Worm (Caenorhabditis elegans) whole organism, late embryonic: Measurements from ENCODE around the gene F29C4.4.

Experiments used
- K02D7.2 ChIP-seq: sonication (generic microtip); optimal IDR thresholded peaks from 2 replicates; lab custom pipeline; 2017; ENCODE audit warnings: mild to moderate bottlenecking, missing genetic modification characterization, missing compliant biosample characterization
- ceh-34 ChIP-seq: sonication (generic microtip); optimal IDR thresholded peaks from 2 replicates; lab custom pipeline; 2016; ENCODE audit warnings: mild to moderate bottlenecking, missing genetic modification characterization, missing compliant biosample characterization
- dve-1 ChIP-seq: sonication (generic microtip); optimal IDR thresholded peaks from 2 replicates; lab custom pipeline; 2017; ENCODE audit warnings: antibody characterized with exemption, mild to moderate bottlenecking, missing genetic modification characterization, missing compliant biosample characterization
- ets-4 ChIP-seq: sonication (generic microtip); optimal IDR thresholded peaks from 2 replicates; lab custom pipeline; 2016; ENCODE audit warnings: missing genetic modification characterization, missing compliant biosample characterization
- nfya-1 ChIP-seq: sonication (generic microtip); optimal IDR thresholded peaks from 2 replicates; lab custom pipeline; 2017; ENCODE audit warnings: missing genetic modification characterization, mild to moderate bottlenecking, missing compliant biosample characterization, antibody characterized with exemption, moderate library complexity
- pha-2 ChIP-seq: sonication (generic microtip); optimal IDR thresholded peaks from 2 replicates; lab custom pipeline; 2017; ENCODE audit warnings: mild to moderate bottlenecking, missing genetic modification characterization, missing compliant biosample characterization
- pqm-1 ChIP-seq: sonication (generic microtip); optimal IDR thresholded peaks from 2 replicates; lab custom pipeline; 2016; ENCODE audit warnings: missing genetic modification characterization, missing compliant biosample characterization

ce11 chrIV:91680-92079, 19.8 kb upstream of the F29C4.4 start, which contains the start of gene tpa-1:
- TF ChIP-seq ceh-34 (tag; lab: Kevin White, UChicago), result no peak
- TF ChIP-seq ets-4 (tag; lab: Kevin White, UChicago), result no peak
- TF ChIP-seq dve-1, result no peak
- no peak for TF ChIP-seq nfya-1 (tag; lab: Kevin White, UChicago)
- no peak for TF ChIP-seq pqm-1 (tag; lab: Kevin White, UChicago)
- TF ChIP-seq K02D7.2 (tag; lab: Kevin White, UChicago), result no peak
- TF ChIP-seq pha-2, result no peak
